Fruit fly (Drosophila melanogaster) whole organism, embryonic: Measurements from ENCODE around the gene CG8460.
A peak's percentile ranks its signal among the peaks of the same experiment; 100 is the strongest.

ENCODE experiments used
- C15 ChIP-seq: fragments of 200-800 bp; sonication (Bioruptor generic); IDR thresholded peaks from 3 replicates; pipeline ENCODE4 v1.3.6; 2022; ENCODE audit warnings: missing biosample characterization, missing genetic modification characterization
- CG11560 ChIP-seq: fragments of 200-800 bp; sonication (Bioruptor generic); IDR thresholded peaks from 3 replicates; pipeline ENCODE4 v1.3.6; 2022; ENCODE audit warnings: missing biosample characterization, missing genetic modification characterization
- CG12104 ChIP-seq: fragments of 200-800 bp; sonication (Bioruptor generic); optimal IDR thresholded peaks from 3 replicates; lab custom pipeline; 2016; ENCODE audit warnings: missing biosample characterization, missing genetic modification characterization
- CG12299 ChIP-seq: fragments of 200-800 bp; sonication (Bioruptor generic); optimal IDR thresholded peaks from 2 replicates; lab custom pipeline; 2018; ENCODE audit warnings: missing biosample characterization, mild to moderate bottlenecking, missing genetic modification characterization
- CG15479 ChIP-seq: fragments of 200-800 bp; sonication (Bioruptor generic); optimal IDR thresholded peaks from 3 replicates; lab custom pipeline; 2019; ENCODE audit warnings: missing biosample characterization, mild to moderate bottlenecking, missing genetic modification characterization, moderate library complexity
- CG16813 ChIP-seq: fragments of 200-800 bp; sonication (Bioruptor generic); IDR thresholded peaks from 3 replicates; pipeline ENCODE4 v1.3.6; 2022; ENCODE audit warnings: missing biosample characterization, missing genetic modification characterization; ENCODE audit not compliant: partially characterized antibody
- CG17361 ChIP-seq: fragments of 200-800 bp; sonication (Bioruptor generic); IDR thresholded peaks from 3 replicates; pipeline ENCODE4 v1.3.6; 2022; ENCODE audit warnings: missing biosample characterization, missing genetic modification characterization
- CG18619 ChIP-seq: fragments of 200-800 bp; sonication (Bioruptor generic); optimal IDR thresholded peaks from 3 replicates; lab custom pipeline; 2017; ENCODE audit warnings: missing biosample characterization, mild to moderate bottlenecking, missing genetic modification characterization
- CG2202 ChIP-seq: fragments of 200-800 bp; sonication (Bioruptor generic); optimal IDR thresholded peaks from 2 replicates; lab custom pipeline; 2018; ENCODE audit warnings: missing biosample characterization, mild to moderate bottlenecking, missing genetic modification characterization
- CG4360 ChIP-seq: fragments of 200-800 bp; sonication (Bioruptor generic); IDR thresholded peaks from 2 replicates; pipeline ENCODE4 v1.3.6; 2022; ENCODE audit warnings: missing biosample characterization, missing genetic modification characterization
- CG43689 ChIP-seq: fragments of 200-800 bp; sonication (Bioruptor generic); IDR thresholded peaks from 2 replicates; pipeline ENCODE4 v1.3.6; 2022; ENCODE audit warnings: missing biosample characterization, missing genetic modification characterization
- CG6254 ChIP-seq: fragments of 200-800 bp; sonication (Bioruptor generic); optimal IDR thresholded peaks from 3 replicates; lab custom pipeline; 2017; ENCODE audit warnings: mild to moderate bottlenecking, missing biosample characterization, missing genetic modification reagents, missing genetic modification characterization
- CG7745 ChIP-seq: fragments of 200-800 bp; sonication (Bioruptor generic); optimal IDR thresholded peaks from 2 replicates; lab custom pipeline; 2018; ENCODE audit warnings: missing biosample characterization, mild to moderate bottlenecking, missing genetic modification characterization, moderate library complexity
- CG8089 ChIP-seq: fragments of 200-800 bp; sonication (Bioruptor generic); optimal IDR thresholded peaks from 3 replicates; lab custom pipeline; 2016; ENCODE audit warnings: missing biosample characterization, missing genetic modification characterization
- CTCF ChIP-seq: fragments of 200-800 bp; sonication (Bioruptor generic); optimal IDR thresholded peaks from 2 replicates; lab custom pipeline; 2017; ENCODE audit warnings: missing biosample characterization, mild to moderate bottlenecking, missing genetic modification characterization, moderate library complexity
- D ChIP-seq, 2 experiments: fragments of 200-800 bp in 1 of 2; fragments of >200 bp in 1 of 2; sonication (Bioruptor generic) in 1 of 2; optimal IDR thresholded peaks; 2 replicates in 1 of 2; 3 replicates in 1 of 2; lab custom pipeline; 2017; ENCODE audit warnings: mild to moderate bottlenecking in 1 of 2, missing biosample characterization in 1 of 2, missing genetic modification characterization in 1 of 2, missing genetic modification reagents in 1 of 2
- HLH3B ChIP-seq: fragments of 200-800 bp; sonication (Bioruptor generic); IDR thresholded peaks from 2 replicates; pipeline ENCODE4 v1.3.6; 2022; ENCODE audit warnings: missing biosample characterization, missing genetic modification characterization
- Lim3 ChIP-seq: fragments of 200-800 bp; sonication (Bioruptor generic); IDR thresholded peaks from 2 replicates; pipeline ENCODE4 v1.3.6; 2022; ENCODE audit warnings: missing biosample characterization, missing genetic modification characterization
- Lpt ChIP-seq: fragments of >200 bp; optimal IDR thresholded peaks from 2 replicates; lab custom pipeline; 2018; ENCODE audit warnings: missing biosample characterization, missing genetic modification characterization
- Nf-YA ChIP-seq: fragments of 200-800 bp; sonication (Bioruptor generic); IDR thresholded peaks from 2 replicates; pipeline ENCODE4 v1.3.6; 2022; ENCODE audit warnings: missing biosample characterization, missing genetic modification characterization
- Pdp1 ChIP-seq, 2 experiments: fragments of 200-800 bp; sonication (Bioruptor generic); optimal IDR thresholded peaks; 3 replicates each; lab custom pipeline; 2016; ENCODE audit warnings: missing biosample characterization in 2 of 2, missing genetic modification characterization in 2 of 2, mild to moderate bottlenecking in 1 of 2, moderate library complexity in 1 of 2
- Ravus ChIP-seq: fragments of 200-800 bp; sonication (Bioruptor generic); IDR thresholded peaks from 2 replicates; pipeline ENCODE4 v1.3.6; 2022; ENCODE audit warnings: missing biosample characterization, missing genetic modification characterization
- Side ChIP-seq: fragments of 200-800 bp; sonication (Bioruptor generic); optimal IDR thresholded peaks from 2 replicates; lab custom pipeline; 2016; ENCODE audit warnings: missing biosample characterization, missing genetic modification characterization
- ara ChIP-seq: fragments of 200-800 bp; sonication (Bioruptor generic); IDR thresholded peaks from 2 replicates; pipeline ENCODE4 v1.3.6; 2022; ENCODE audit warnings: missing biosample characterization, missing genetic modification characterization
- ase ChIP-seq: fragments of 200-800 bp; sonication (Bioruptor generic); IDR thresholded peaks from 3 replicates; pipeline ENCODE4 v1.3.6; 2022; ENCODE audit warnings: missing biosample characterization, missing genetic modification characterization
- bbx ChIP-seq: fragments of 200-800 bp; sonication (Bioruptor generic); IDR thresholded peaks from 2 replicates; pipeline ENCODE4 v1.3.6; 2022; ENCODE audit warnings: missing biosample characterization, missing genetic modification characterization; ENCODE audit not compliant: partially characterized antibody
- bigmax ChIP-seq: fragments of 200-800 bp; sonication (Bioruptor generic); optimal IDR thresholded peaks from 2 replicates; lab custom pipeline; 2018; ENCODE audit warnings: missing biosample characterization, mild to moderate bottlenecking, missing genetic modification characterization
- fd64A ChIP-seq: fragments of 200-800 bp; sonication (Bioruptor generic); optimal IDR thresholded peaks from 3 replicates; lab custom pipeline; 2018; ENCODE audit warnings: missing biosample characterization, mild to moderate bottlenecking, missing genetic modification characterization
- grau ChIP-seq: fragments of 200-800 bp; optimal IDR thresholded peaks from 3 replicates; lab custom pipeline; 2019; ENCODE audit warnings: missing biosample characterization, mild to moderate bottlenecking, missing genetic modification characterization, moderate library complexity
- gro ChIP-seq: fragments of 200-800 bp; sonication (Bioruptor generic); optimal IDR thresholded peaks from 2 replicates; lab custom pipeline; 2016; ENCODE audit warnings: missing biosample characterization, missing genetic modification characterization
- gsb ChIP-seq: fragments of 200-800 bp; sonication (Bioruptor generic); IDR thresholded peaks from 2 replicates; pipeline ENCODE4 v1.3.6; 2022; ENCODE audit warnings: missing biosample characterization, missing genetic modification characterization
- h ChIP-seq: fragments of >200 bp; optimal IDR thresholded peaks from 2 replicates; lab custom pipeline; 2017
- hbn ChIP-seq: fragments of 200-800 bp; sonication (Bioruptor generic); IDR thresholded peaks from 2 replicates; pipeline ENCODE4 v1.3.6; 2022; ENCODE audit warnings: missing biosample characterization, missing genetic modification characterization; ENCODE audit not compliant: partially characterized antibody
- jumu ChIP-seq: fragments of 200-800 bp; sonication (Bioruptor generic); optimal IDR thresholded peaks from 3 replicates; lab custom pipeline; 2016; ENCODE audit warnings: missing biosample characterization, missing genetic modification characterization
- lilli ChIP-seq: fragments of 200-800 bp; sonication (Bioruptor generic); optimal IDR thresholded peaks from 3 replicates; lab custom pipeline; 2016; ENCODE audit warnings: missing biosample characterization, missing genetic modification characterization
- pho ChIP-seq: fragments of 200-800 bp; sonication (Bioruptor generic); optimal IDR thresholded peaks from 2 replicates; lab custom pipeline; 2016; ENCODE audit warnings: missing biosample characterization, missing genetic modification characterization
- prd ChIP-seq, 3 experiments: fragments of >200 bp in 2 of 3; fragments of 200-800 bp in 1 of 3; sonication (Bioruptor generic) in 1 of 3; optimal IDR thresholded peaks in 2 of 3; IDR thresholded peaks in 1 of 3; 2 replicates in 2 of 3; 3 replicates in 1 of 3; pipeline versions ENCODE4 v1.3.6 to Lab custom; 2017 to 2022; ENCODE audit warnings: missing biosample characterization in 1 of 3, missing genetic modification characterization in 1 of 3
- psq ChIP-seq: fragments of 200-800 bp; sonication (Bioruptor generic); optimal IDR thresholded peaks from 2 replicates; lab custom pipeline; 2017; ENCODE audit warnings: missing biosample characterization, missing genetic modification characterization
- shn ChIP-seq: fragments of 200-800 bp; sonication (Bioruptor generic); optimal IDR thresholded peaks from 3 replicates; lab custom pipeline; 2016; ENCODE audit warnings: missing biosample characterization, missing genetic modification characterization
- sim ChIP-seq: fragments of 200-800 bp; sonication (Bioruptor generic); IDR thresholded peaks from 2 replicates; pipeline ENCODE4 v1.3.6; 2022; ENCODE audit warnings: missing biosample characterization, missing genetic modification characterization
- tio ChIP-seq: fragments of 200-800 bp; sonication (Bioruptor generic); optimal IDR thresholded peaks from 2 replicates; lab custom pipeline; 2017; ENCODE audit warnings: missing biosample characterization, missing genetic modification characterization, inconsistent platforms
- tup ChIP-seq: fragments of 200-800 bp; sonication (Bioruptor generic); optimal IDR thresholded peaks from 2 replicates; lab custom pipeline; 2016; ENCODE audit warnings: missing biosample characterization, mild to moderate bottlenecking, missing genetic modification characterization, moderate library complexity
- twi ChIP-seq: fragments of 200-800 bp; optimal IDR thresholded peaks from 2 replicates; lab custom pipeline; 2019; ENCODE audit warnings: missing biosample characterization, mild to moderate bottlenecking, missing genetic modification characterization, moderate library complexity
- zfh1 ChIP-seq: fragments of 200-800 bp; sonication (Bioruptor generic); IDR thresholded peaks from 3 replicates; pipeline ENCODE4 v1.3.6; 2022; ENCODE audit warnings: missing biosample characterization, missing genetic modification characterization

The CG8460 gene

dm6 chr2L:8204996-8205567 lies 8.1 kb downstream of the CG8460 start, which contains the start of gene SLC5A11 (continued):
- no peak; the same call in 1 of the 2 replicates for TF ChIP-seq bbx (GFP tag; lab: Robert Waterston, UW)
- TF ChIP-seq C15 (GFP tag; lab: Robert Waterston, UW) = peak; percentile 97

dm6 chr2L:8205871-8206270 lies 8.9 kb downstream of the CG8460 start, which contains the start of gene CG8419:
Gene CG8419 (plus strand): TSS chr2L:8206171.
- TF ChIP-seq Pdp1 (GFP tag; optimal IDR thresholded peaks at IDR 0.05; lab: Kevin White, UChicago) (peak in 1 of 2 experiments; percentile 24), Lim3 (GFP tag; lab: Robert Waterston, UW) (0 out of 2 replicates have a peak, but pooled peaks have one; percentile 10), HLH3B (GFP tag; lab: Robert Waterston, UW) (no peak), CG4360 (GFP tag; lab: Robert Waterston, UW) (no peak)
- TF ChIP-seq, all 482 proteins: peak for 2

dm6 chr2L:8209362-8209761 lies 12.4 kb downstream of the CG8460 start:
- TF ChIP-seq shn (GFP tag; lab: Kevin White, UChicago) (no peak), twi (tag; lab: Kevin White, UChicago) (peak; percentile 95), h (lab: Kevin White, UChicago) (no peak), CG15479 (GFP tag; lab: Kevin White, UChicago) (peak; percentile 21), CG16813 (GFP tag; lab: Robert Waterston, UW) (no peak), sim (GFP tag; lab: Robert Waterston, UW) (no peak)

- no peak for TF ChIP-seq gsb (GFP tag; lab: Robert Waterston, UW)
- no peak for TF ChIP-seq gro (GFP tag; lab: Kevin White, UChicago)
- TF ChIP-seq zfh1 = 0 out of 3 replicates have a peak, but pooled peaks have one; percentile 11
- no peak for TF ChIP-seq fd64A (GFP tag; lab: Kevin White, UChicago)
- no peak for TF ChIP-seq Side
- TF ChIP-seq hbn (GFP tag; lab: Robert Waterston, UW) = no peak
- no peak for TF ChIP-seq Lpt
- TF ChIP-seq CG2202 (tag; lab: Kevin White, UChicago) = no peak
- TF ChIP-seq Nf-YA (GFP tag; lab: Robert Waterston, UW) = 0 out of 2 replicates have a peak, but pooled peaks have one; percentile 2
- peak; percentile 66 for TF ChIP-seq CTCF (GFP tag; lab: Kevin White, UChicago)
- no peak for TF ChIP-seq tio (GFP tag; lab: Kevin White, UChicago)
- peak; percentile 19 for TF ChIP-seq D (optimal IDR thresholded peaks at IDR 0.05; lab: Kevin White, UChicago)
- no peak for TF ChIP-seq D (GFP tag; optimal IDR thresholded peaks at IDR 0.05; lab: Kevin White, UChicago)
Observed at dm6 chr2L:8210468-8210867, 13.5 kb downstream of the CG8460 start.

- TF ChIP-seq CG7745 (tag; lab: Kevin White, UChicago) = no peak
- no peak for TF ChIP-seq CG43689 (GFP tag; lab: Robert Waterston, UW)
- TF ChIP-seq psq (GFP tag; lab: Kevin White, UChicago) = no peak
- peak; percentile 6 for TF ChIP-seq CG18619 (GFP tag; lab: Kevin White, UChicago)
- TF ChIP-seq jumu (GFP tag; lab: Kevin White, UChicago) = peak; percentile 7
- no peak for TF ChIP-seq CG8089
- no peak for TF ChIP-seq CG11560
- peak; percentile 59; the same call in 2 of the 3 replicates for TF ChIP-seq CG17361 (GFP tag; lab: Robert Waterston, UW)
- no peak for TF ChIP-seq prd (optimal IDR thresholded peaks at IDR 0.05; lab: Kevin White, UChicago)
- peak; percentile 31; the same call in 1 of the 3 replicates for TF ChIP-seq prd (GFP tag; IDR thresholded peaks at IDR 0.05; lab: Robert Waterston, UW)
- peak; percentile 62 for TF ChIP-seq pho (GFP tag; lab: Kevin White, UChicago)
- TF ChIP-seq CG12104 (GFP tag; lab: Kevin White, UChicago) = peak; percentile 39
- no peak for TF ChIP-seq Ravus (GFP tag; lab: Robert Waterston, UW)
- peak; percentile 28 for TF ChIP-seq tup (GFP tag; lab: Kevin White, UChicago)
- peak; percentile 40; the same call in 1 of the 2 replicates for TF ChIP-seq bbx (GFP tag; lab: Robert Waterston, UW)
- TF ChIP-seq ase (GFP tag; lab: Robert Waterston, UW) = no peak
- TF ChIP-seq CG12299 = peak; percentile 60
- TF ChIP-seq grau (tag; lab: Kevin White, UChicago) = peak; percentile 61
- no peak for TF ChIP-seq ara (GFP tag; lab: Robert Waterston, UW)
- peak; percentile 84 for TF ChIP-seq lilli (GFP tag; lab: Kevin White, UChicago)
- no peak for TF ChIP-seq CG6254 (GFP tag; lab: Kevin White, UChicago)
- TF ChIP-seq bigmax (GFP tag; lab: Kevin White, UChicago) = no peak
Observed at dm6 chr2L:8211070-8211469, 14.1 kb downstream of the CG8460 start, which contains the start of gene Ssb-c31a. Gene Ssb-c31a (plus strand): TSS chr2L:8211347.
